Fruit fly (Drosophila melanogaster) whole organism, embryonic: ENCODE results near the gene CheA75a.

ENCODE experiments used
- ATbp ChIP-seq: fragments of 200-800 bp; sonication (Bioruptor generic); optimal IDR thresholded peaks from 2 replicates; lab custom pipeline; 2017; ENCODE audit warnings: missing biosample characterization, mild to moderate bottlenecking, missing genetic modification characterization, missing genetic modification reagents
- CG12219 ChIP-seq: fragments of 200-800 bp; sonication (Bioruptor generic); optimal IDR thresholded peaks from 3 replicates; lab custom pipeline; 2018; ENCODE audit warnings: missing biosample characterization, mild to moderate bottlenecking, missing genetic modification characterization
- CG13424 ChIP-seq: fragments of 200-800 bp; sonication (Bioruptor generic); optimal IDR thresholded peaks from 2 replicates; lab custom pipeline; 2019; ENCODE audit warnings: missing biosample characterization, mild to moderate bottlenecking, missing genetic modification characterization, moderate library complexity
- CG14050 ChIP-seq: fragments of 200-800 bp; sonication (Bioruptor generic); IDR thresholded peaks from 3 replicates; pipeline ENCODE4 v1.3.6; 2022; ENCODE audit warnings: missing biosample characterization, missing genetic modification characterization
- CG15601 ChIP-seq: fragments of 200-800 bp; sonication (Bioruptor generic); optimal IDR thresholded peaks from 3 replicates; lab custom pipeline; 2019; ENCODE audit warnings: missing biosample characterization, mild to moderate bottlenecking, missing genetic modification characterization, moderate library complexity
- CG1602 ChIP-seq: fragments of 200-800 bp; sonication (Bioruptor generic); optimal IDR thresholded peaks from 3 replicates; lab custom pipeline; 2016; ENCODE audit warnings: missing biosample characterization, missing genetic modification characterization
- CG17186 ChIP-seq: fragments of 200-800 bp; sonication (Bioruptor generic); optimal IDR thresholded peaks from 3 replicates; lab custom pipeline; 2017; ENCODE audit warnings: missing biosample characterization, missing genetic modification reagents, missing genetic modification characterization
- CG30403 ChIP-seq: fragments of 200-800 bp; sonication (Bioruptor generic); optimal IDR thresholded peaks from 3 replicates; lab custom pipeline; 2016; ENCODE audit warnings: missing biosample characterization, missing genetic modification characterization
- CG32767 ChIP-seq: fragments of 200-800 bp; sonication (Bioruptor generic); IDR thresholded peaks from 2 replicates; pipeline ENCODE4 v1.3.6; 2022; ENCODE audit warnings: missing biosample characterization, missing genetic modification characterization
- CG33557 ChIP-seq: fragments of 200-800 bp; sonication (Bioruptor generic); optimal IDR thresholded peaks from 2 replicates; lab custom pipeline; 2019; ENCODE audit warnings: missing biosample characterization, mild to moderate bottlenecking, missing genetic modification characterization, moderate library complexity
- CG4820 ChIP-seq: fragments of 200-800 bp; sonication (Bioruptor generic); optimal IDR thresholded peaks from 3 replicates; lab custom pipeline; 2016; ENCODE audit warnings: missing biosample characterization, missing genetic modification characterization
- CG5180 ChIP-seq: fragments of 200-800 bp; sonication (Bioruptor generic); optimal IDR thresholded peaks from 3 replicates; lab custom pipeline; 2017; ENCODE audit warnings: missing biosample characterization, missing genetic modification characterization, mild to moderate bottlenecking, moderate library complexity, missing genetic modification reagents
- CG6813 ChIP-seq: fragments of 200-800 bp; sonication (Bioruptor generic); optimal IDR thresholded peaks from 2 replicates; lab custom pipeline; 2017; ENCODE audit warnings: missing biosample characterization, missing genetic modification characterization, mild to moderate bottlenecking, moderate library complexity, missing genetic modification reagents
- CG8478 ChIP-seq: fragments of >200 bp; optimal IDR thresholded peaks from 2 replicates; lab custom pipeline; 2018
- CG9727 ChIP-seq: fragments of 200-800 bp; sonication (Bioruptor generic); optimal IDR thresholded peaks from 3 replicates; lab custom pipeline; 2017; ENCODE audit warnings: missing biosample characterization, mild to moderate bottlenecking, missing genetic modification characterization
- CG9876 ChIP-seq: fragments of 200-800 bp; sonication (Bioruptor generic); optimal IDR thresholded peaks from 2 replicates; lab custom pipeline; 2016; ENCODE audit warnings: missing biosample characterization, missing genetic modification characterization
- CG9932 ChIP-seq: fragments of 200-800 bp; sonication (Bioruptor generic); IDR thresholded peaks from 2 replicates; pipeline ENCODE4 v1.3.6; 2022; ENCODE audit warnings: missing biosample characterization, missing genetic modification characterization
- D19A ChIP-seq: fragments of 200-800 bp; optimal IDR thresholded peaks from 3 replicates; lab custom pipeline; 2019; ENCODE audit warnings: missing biosample characterization, mild to moderate bottlenecking, missing genetic modification characterization, moderate library complexity
- Deaf1 ChIP-seq: fragments of 200-800 bp; optimal IDR thresholded peaks from 3 replicates; lab custom pipeline; 2019; ENCODE audit warnings: missing biosample characterization, mild to moderate bottlenecking, missing genetic modification characterization, moderate library complexity
- Doc3 ChIP-seq: fragments of 200-800 bp; sonication (Bioruptor generic); IDR thresholded peaks from 3 replicates; pipeline ENCODE4 v1.3.6; 2022; ENCODE audit warnings: missing biosample characterization, missing genetic modification characterization; ENCODE audit not compliant: partially characterized antibody
- E2f1 ChIP-seq: fragments of 200-800 bp; sonication (Bioruptor generic); IDR thresholded peaks from 2 replicates; pipeline ENCODE4 v1.3.6; 2022; ENCODE audit warnings: missing biosample characterization, missing genetic modification characterization
- Fer2 ChIP-seq: fragments of 200-800 bp; sonication (Bioruptor generic); optimal IDR thresholded peaks from 2 replicates; lab custom pipeline; 2018; ENCODE audit warnings: missing biosample characterization, mild to moderate bottlenecking, missing genetic modification characterization, moderate library complexity
- Fer3 ChIP-seq: fragments of 200-800 bp; sonication (Bioruptor generic); optimal IDR thresholded peaks from 2 replicates; lab custom pipeline; 2018; ENCODE audit warnings: missing biosample characterization, mild to moderate bottlenecking, missing genetic modification characterization, moderate library complexity
- HLH54F ChIP-seq: fragments of 200-800 bp; sonication (Bioruptor generic); optimal IDR thresholded peaks from 3 replicates; lab custom pipeline; 2016; ENCODE audit warnings: missing biosample characterization, missing genetic modification characterization
- MTF-1 ChIP-seq: fragments of 200-800 bp; sonication (Bioruptor generic); optimal IDR thresholded peaks from 2 replicates; lab custom pipeline; 2018; ENCODE audit warnings: missing biosample characterization, mild to moderate bottlenecking, missing genetic modification characterization, borderline replicate concordance
- Mad ChIP-seq: fragments of 200-800 bp; sonication (Bioruptor generic); optimal IDR thresholded peaks from 2 replicates; lab custom pipeline; 2016; ENCODE audit warnings: missing biosample characterization, missing genetic modification characterization
- NC2β ChIP-seq: fragments of 200-800 bp; sonication (Bioruptor generic); optimal IDR thresholded peaks from 2 replicates; lab custom pipeline; 2016; ENCODE audit warnings: missing biosample characterization, missing genetic modification characterization
- Nf-YC ChIP-seq: fragments of 200-800 bp; optimal IDR thresholded peaks from 3 replicates; lab custom pipeline; 2019; ENCODE audit warnings: missing biosample characterization, mild to moderate bottlenecking, missing genetic modification characterization, moderate library complexity
- Pdp1 ChIP-seq, 2 experiments: fragments of 200-800 bp; sonication (Bioruptor generic); optimal IDR thresholded peaks; 3 replicates each; lab custom pipeline; 2016; ENCODE audit warnings: missing biosample characterization in 2 of 2, missing genetic modification characterization in 2 of 2, mild to moderate bottlenecking in 1 of 2, moderate library complexity in 1 of 2
- Ptx1 ChIP-seq: fragments of 200-800 bp; sonication (Bioruptor generic); IDR thresholded peaks from 2 replicates; pipeline ENCODE4 v1.3.6; 2022; ENCODE audit warnings: missing biosample characterization, missing genetic modification characterization
- Side ChIP-seq: fragments of 200-800 bp; sonication (Bioruptor generic); optimal IDR thresholded peaks from 2 replicates; lab custom pipeline; 2016; ENCODE audit warnings: missing biosample characterization, missing genetic modification characterization
- Taf1 ChIP-seq: fragments of 200-800 bp; sonication (Bioruptor generic); IDR thresholded peaks from 2 replicates; pipeline ENCODE4 v1.3.6; 2022; ENCODE audit warnings: missing biosample characterization, missing genetic modification characterization
- aop ChIP-seq: fragments of 200-800 bp; sonication (Bioruptor generic); IDR thresholded peaks from 2 replicates; pipeline ENCODE4 v1.3.6; 2022; ENCODE audit warnings: missing biosample characterization, missing genetic modification characterization
- az2 ChIP-seq: fragments of 200-800 bp; sonication (Bioruptor generic); optimal IDR thresholded peaks from 3 replicates; lab custom pipeline; 2016; ENCODE audit warnings: missing biosample characterization, missing genetic modification characterization
- bowl ChIP-seq: fragments of 200-800 bp; sonication (Bioruptor generic); IDR thresholded peaks from 2 replicates; pipeline ENCODE4 v1.3.6; 2022; ENCODE audit warnings: missing biosample characterization, missing genetic modification characterization
- cas ChIP-seq: fragments of 200-800 bp; sonication (Bioruptor generic); IDR thresholded peaks from 2 replicates; pipeline ENCODE4 v1.3.6; 2022; ENCODE audit warnings: missing biosample characterization, missing genetic modification characterization
- crol ChIP-seq: fragments of 200-800 bp; sonication (Bioruptor generic); IDR thresholded peaks from 2 replicates; pipeline ENCODE4 v1.3.6; 2022; ENCODE audit warnings: missing biosample characterization, missing genetic modification characterization
- dati ChIP-seq: fragments of 200-800 bp; sonication (Bioruptor generic); IDR thresholded peaks from 2 replicates; pipeline ENCODE4 v1.3.6; 2022; ENCODE audit warnings: missing biosample characterization, missing genetic modification characterization
- dysf ChIP-seq: fragments of 200-800 bp; sonication (Bioruptor generic); IDR thresholded peaks from 3 replicates; pipeline ENCODE4 v1.3.6; 2022; ENCODE audit warnings: missing biosample characterization, missing genetic modification characterization
- gt ChIP-seq: fragments of 200-800 bp; sonication (Bioruptor generic); IDR thresholded peaks from 2 replicates; pipeline ENCODE4 v1.3.6; 2022; ENCODE audit warnings: missing biosample characterization, missing genetic modification characterization
- her ChIP-seq: fragments of 200-800 bp; sonication (Bioruptor generic); optimal IDR thresholded peaks from 2 replicates; lab custom pipeline; 2016; ENCODE audit warnings: missing biosample characterization, missing genetic modification characterization
- jumu ChIP-seq: fragments of 200-800 bp; sonication (Bioruptor generic); optimal IDR thresholded peaks from 3 replicates; lab custom pipeline; 2016; ENCODE audit warnings: missing biosample characterization, missing genetic modification characterization
- kay ChIP-seq: fragments of 200-800 bp; sonication (Bioruptor generic); optimal IDR thresholded peaks from 2 replicates; lab custom pipeline; 2016; ENCODE audit warnings: missing biosample characterization, missing genetic modification characterization
- nau ChIP-seq: fragments of 200-800 bp; sonication (Bioruptor generic); optimal IDR thresholded peaks from 3 replicates; lab custom pipeline; 2017; ENCODE audit warnings: missing biosample characterization, mild to moderate bottlenecking, missing genetic modification characterization, missing genetic modification reagents
- pros ChIP-seq: fragments of 200-800 bp; sonication (Bioruptor generic); optimal IDR thresholded peaks from 3 replicates; lab custom pipeline; 2019; ENCODE audit warnings: missing biosample characterization, mild to moderate bottlenecking, missing genetic modification characterization, moderate library complexity
- schlank ChIP-seq: fragments of 200-800 bp; sonication (Bioruptor generic); optimal IDR thresholded peaks from 2 replicates; lab custom pipeline; 2018; ENCODE audit warnings: missing biosample characterization, mild to moderate bottlenecking, missing genetic modification characterization
- slbo ChIP-seq: fragments of 200-800 bp; sonication (Bioruptor generic); IDR thresholded peaks from 2 replicates; pipeline ENCODE4 v1.3.6; 2022; ENCODE audit warnings: missing biosample characterization, missing genetic modification characterization
- slp2 ChIP-seq: fragments of 200-800 bp; sonication (Bioruptor generic); optimal IDR thresholded peaks from 2 replicates; lab custom pipeline; 2016; ENCODE audit warnings: missing biosample characterization, missing genetic modification characterization
- trem ChIP-seq: fragments of 200-800 bp; optimal IDR thresholded peaks from 3 replicates; lab custom pipeline; 2019; ENCODE audit warnings: missing biosample characterization, mild to moderate bottlenecking, missing genetic modification characterization, moderate library complexity
- unpg ChIP-seq: fragments of 200-800 bp; sonication (Bioruptor generic); optimal IDR thresholded peaks from 3 replicates; lab custom pipeline; 2018; ENCODE audit warnings: missing biosample characterization, mild to moderate bottlenecking, missing genetic modification characterization, moderate library complexity

Gene CheA75a

dm6 chr3L:18272321-18273054 lies 20.6 kb downstream of the CheA75a start (continued):
- peak; percentile 55 for TF ChIP-seq Ptx1
- no peak for TF ChIP-seq jumu (GFP tag; lab: Kevin White, UChicago)
- no peak for TF ChIP-seq slbo
- peak in 1 of 2 experiments; percentile 5 for TF ChIP-seq Pdp1 (GFP tag; optimal IDR thresholded peaks at IDR 0.05; lab: Kevin White, UChicago)
- peak; percentile 44 for TF ChIP-seq trem (tag; lab: Kevin White, UChicago)
- TF ChIP-seq Doc3 (GFP tag; lab: Robert Waterston, UW): no peak
- 0 out of 2 replicates have a peak, but pooled peaks have one; percentile 12 for TF ChIP-seq CG32767 (GFP tag; lab: Robert Waterston, UW)
- TF ChIP-seq CG9727 (GFP tag; lab: Kevin White, UChicago): peak; percentile 65
- TF ChIP-seq pros (GFP tag; lab: Kevin White, UChicago): peak; percentile 99
- peak; percentile 31 for TF ChIP-seq CG33557 (GFP tag; lab: Kevin White, UChicago)
- no peak for TF ChIP-seq CG14050 (GFP tag; lab: Robert Waterston, UW)
- TF ChIP-seq schlank (tag; lab: Kevin White, UChicago): no peak
- TF ChIP-seq dati (GFP tag; lab: Robert Waterston, UW): no peak
- TF ChIP-seq Side (GFP tag; lab: Kevin White, UChicago): no peak
- no peak for TF ChIP-seq Fer2 (tag; lab: Kevin White, UChicago)
- no peak for TF ChIP-seq cas (GFP tag; lab: Robert Waterston, UW)
- TF ChIP-seq nau (GFP tag; lab: Kevin White, UChicago): peak; percentile 1
- TF ChIP-seq CG8478 (lab: Kevin White, UChicago): no peak
- TF ChIP-seq unpg: peak; percentile 31
- TF ChIP-seq ATbp (GFP tag; lab: Kevin White, UChicago): no peak
- no peak for TF ChIP-seq crol
- peak; percentile 22 for TF ChIP-seq Nf-YC
- TF ChIP-seq E2f1 (GFP tag; lab: Robert Waterston, UW): no peak
- no peak for TF ChIP-seq her (GFP tag; lab: Kevin White, UChicago)
- no peak for TF ChIP-seq Taf1
- TF ChIP-seq Deaf1: peak; percentile 80
- TF ChIP-seq CG1602 (GFP tag; lab: Kevin White, UChicago): peak; percentile 27
- no peak for TF ChIP-seq Mad
- TF ChIP-seq CG12219 (GFP tag; lab: Kevin White, UChicago): peak; percentile 20
- no peak for TF ChIP-seq Fer3 (tag; lab: Kevin White, UChicago)
- no peak for TF ChIP-seq CG9876 (GFP tag; lab: Kevin White, UChicago)
- TF ChIP-seq MTF-1 (GFP tag; lab: Kevin White, UChicago): no peak
- TF ChIP-seq CG13424: peak; percentile 41
- TF ChIP-seq CG5180: peak; percentile 77
- no peak for TF ChIP-seq CG9932 (GFP tag; lab: Robert Waterston, UW)
- peak; percentile 51 for TF ChIP-seq CG30403 (GFP tag; lab: Kevin White, UChicago)
- peak; percentile 14 for TF ChIP-seq CG15601 (tag; lab: Kevin White, UChicago)
- peak; percentile 54 for TF ChIP-seq D19A (tag; lab: Kevin White, UChicago)
- TF ChIP-seq CG4820: peak; percentile 46
- no peak for TF ChIP-seq HLH54F (GFP tag; lab: Kevin White, UChicago)
- TF ChIP-seq az2: peak; percentile 20
- no peak for TF ChIP-seq gt
- TF ChIP-seq NC2β (GFP tag; lab: Kevin White, UChicago): peak; percentile 45
- TF ChIP-seq bowl: no peak
- TF ChIP-seq CG6813 (GFP tag; lab: Kevin White, UChicago): no peak
- no peak for TF ChIP-seq CG17186 (GFP tag; lab: Kevin White, UChicago)
- no peak for TF ChIP-seq aop (GFP tag; lab: Robert Waterston, UW)
- TF ChIP-seq kay (GFP tag; lab: Kevin White, UChicago): no peak
- peak; percentile 50; the same call in 1 of the 3 replicates for TF ChIP-seq dysf (GFP tag; lab: Robert Waterston, UW)
- TF ChIP-seq slp2: no peak
